Worm (Caenorhabditis elegans): ENCODE measurements around the gene C40A11.8.

Gene C40A11.8

ce11 chrII:2197555-2198288 is 47.0 kb upstream of the C40A11.8 start, which contains the start of gene C33C12.1 (continued):
- TF ChIP-seq rnt-1 (tag; optimal IDR thresholded peaks at IDR 0.05) (no peak), unc-62 (GFP tag; optimal IDR thresholded peaks at IDR 0.05) (no peak), swsn-7 (tag; optimal IDR thresholded peaks at IDR 0.05) (no peak), nhr-85 (tag) (no peak), nhr-237 (tag; optimal IDR thresholded peaks at IDR 0.05) (no peak), ceh-63 (GFP tag; optimal IDR thresholded peaks at IDR 0.05) (no peak), efl-3 (GFP tag; optimal IDR thresholded peaks at IDR 0.05) (no peak), unc-130 (tag; optimal IDR thresholded peaks at IDR 0.05) (no peak), C34B4.2 (tag; optimal IDR thresholded peaks at IDR 0.05) (no peak), C16A3.4 (tag; optimal IDR thresholded peaks at IDR 0.05) (no peak), ces-1 (GFP tag; optimal IDR thresholded peaks at IDR 0.05) (no peak), nhr-19 (GFP tag; conservative IDR thresholded peaks at IDR 0.05) (no peak)

ce11 chrII:2196742-2197141 is 46.0 kb upstream of the C40A11.8 start:
- peak; percentile 0 for TF ChIP-seq lin-14 (GFP tag; optimal IDR thresholded peaks at IDR 0.05)
- TF ChIP-seq hlh-4 (tag; optimal IDR thresholded peaks at IDR 0.05), result no peak
- TF ChIP-seq aly-2 (tag; optimal IDR thresholded peaks at IDR 0.05), result no peak
- no peak for TF ChIP-seq sptf-1 (tag; optimal IDR thresholded peaks at IDR 0.05)

ce11 chrII:2195541-2195940 is 44.8 kb upstream of the C40A11.8 start:
- TF ChIP-seq F16B12.6 (tag; optimal IDR thresholded peaks at IDR 0.05), result peak; percentile 41
- TF ChIP-seq ceh-82 (tag; optimal IDR thresholded peaks at IDR 0.05), result peak; percentile 26 to 77 (median 45)
- TF ChIP-seq nhr-47 (tag; optimal IDR thresholded peaks at IDR 0.05), result peak; percentile 12
- peak; percentile 69 for TF ChIP-seq C16A3.4 (tag; optimal IDR thresholded peaks at IDR 0.05)
- TF ChIP-seq ama-1 (optimal IDR thresholded peaks at IDR 0.05), result no peak
- peak in 2 of 3 experiments; percentile 16 to 45 for TF ChIP-seq dpl-1 (GFP tag; optimal IDR thresholded peaks at IDR 0.05)
- no peak for TF ChIP-seq snpc-4 (tag; optimal IDR thresholded peaks at IDR 0.05)
- TF ChIP-seq rnt-1 (tag; optimal IDR thresholded peaks at IDR 0.05), result no peak
- no peak for TF ChIP-seq dsc-1 (tag; optimal IDR thresholded peaks at IDR 0.05)
- peak; percentile 12 for TF ChIP-seq unc-86 (tag; optimal IDR thresholded peaks at IDR 0.05)
- peak; percentile 21 for TF ChIP-seq nhr-20 (tag; optimal IDR thresholded peaks at IDR 0.05)
- peak; percentile 39 for TF ChIP-seq blmp-1 (tag; optimal IDR thresholded peaks at IDR 0.05)
- no peak for TF ChIP-seq alr-1 (tag; optimal IDR thresholded peaks at IDR 0.05; ENCODE audit: borderline replicate concordance)
- TF ChIP-seq swsn-7 (tag; optimal IDR thresholded peaks at IDR 0.05), result peak; percentile 39
- TF ChIP-seq nhr-77 (tag; optimal IDR thresholded peaks at IDR 0.05), result peak; percentile 58
- TF ChIP-seq ets-5 (GFP tag; IDR thresholded peaks at IDR 0.05), result no peak
- TF ChIP-seq C04F5.9 (tag; optimal IDR thresholded peaks at IDR 0.05), result no peak
- peak; percentile 56 for TF ChIP-seq nhr-71 (tag; optimal IDR thresholded peaks at IDR 0.05)
- no peak for TF ChIP-seq pqm-1 (tag; optimal IDR thresholded peaks at IDR 0.05)
- no peak for TF ChIP-seq pag-3 (tag; optimal IDR thresholded peaks at IDR 0.05; ENCODE audit: borderline replicate concordance, insufficient read depth)
- TF ChIP-seq unc-130 (tag; optimal IDR thresholded peaks at IDR 0.05), result no peak
- peak; percentile 45 for TF ChIP-seq fkh-10 (GFP tag; optimal IDR thresholded peaks at IDR 0.05)
- TF ChIP-seq grh-1 (GFP tag; IDR thresholded peaks at IDR 0.05), result no peak
- TF ChIP-seq xbp-1 (tag; optimal IDR thresholded peaks at IDR 0.05), result peak; percentile 21
- no peak for TF ChIP-seq unc-98 (GFP tag; IDR thresholded peaks at IDR 0.05)
- no peak for TF ChIP-seq mab-9 (GFP tag; IDR thresholded peaks at IDR 0.05)
- peak; percentile 50 to 77 for TF ChIP-seq lsy-2 (tag; optimal IDR thresholded peaks at IDR 0.05)
- peak; percentile 53 for TF ChIP-seq lin-13 (GFP tag; optimal IDR thresholded peaks at IDR 0.05)
- TF ChIP-seq nhr-90 (tag; optimal IDR thresholded peaks at IDR 0.05; ENCODE audit: poor library complexity), result no peak
- TF ChIP-seq nhr-84 (tag; optimal IDR thresholded peaks at IDR 0.05), result no peak
- TF ChIP-seq elt-3 (tag; optimal IDR thresholded peaks at IDR 0.05), result no peak
- TF ChIP-seq efl-1 (optimal IDR thresholded peaks at IDR 0.05), result peak; percentile 42 to 53
- TF ChIP-seq efl-1 (GFP tag; optimal IDR thresholded peaks at IDR 0.05 in 1 of 2), result peak; percentile 21 to 92
- TF ChIP-seq snu-23 (GFP tag; optimal IDR thresholded peaks at IDR 0.05), result peak; percentile 54
- TF ChIP-seq ceh-90 (tag; optimal IDR thresholded peaks at IDR 0.05), result no peak
- TF ChIP-seq mep-1 (tag; optimal IDR thresholded peaks at IDR 0.05), result peak; percentile 34
- no peak for TF ChIP-seq fos-1 (tag; optimal IDR thresholded peaks at IDR 0.05)
- TF ChIP-seq lin-14 (GFP tag; optimal IDR thresholded peaks at IDR 0.05), result peak; percentile 87
- peak; percentile 22; the same call in 1 of the 2 replicates for TF ChIP-seq nhr-19 (GFP tag; conservative IDR thresholded peaks at IDR 0.05)
